Fruit fly (Drosophila melanogaster) whole organism, embryonic: ENCODE measurements around the gene CG10317.

Experiments
- Aef1 ChIP-seq: fragments of 200-800 bp; sonication (Bioruptor generic); IDR thresholded peaks from 3 replicates; pipeline ENCODE4 v1.3.6; 2022; ENCODE audit warnings: missing biosample characterization, missing genetic modification characterization
- Antp ChIP-seq: fragments of 200-800 bp; sonication (Bioruptor generic); optimal IDR thresholded peaks from 3 replicates; lab custom pipeline; 2016; ENCODE audit warnings: missing biosample characterization, missing genetic modification characterization
- CG10147 ChIP-seq: fragments of 200-800 bp; sonication (Bioruptor generic); optimal IDR thresholded peaks from 2 replicates; lab custom pipeline; 2019; ENCODE audit warnings: missing biosample characterization, mild to moderate bottlenecking, missing genetic modification characterization, moderate library complexity
- CG10462 ChIP-seq: fragments of 200-800 bp; sonication (Bioruptor generic); optimal IDR thresholded peaks from 2 replicates; lab custom pipeline; 2016; ENCODE audit warnings: missing biosample characterization, missing genetic modification characterization
- CG11085 ChIP-seq: fragments of 200-800 bp; sonication (Bioruptor generic); IDR thresholded peaks from 2 replicates; pipeline ENCODE4 v1.3.6; 2022; ENCODE audit warnings: missing biosample characterization, missing genetic modification characterization
- CG11247 ChIP-seq: fragments of 200-800 bp; sonication (Bioruptor generic); IDR thresholded peaks from 2 replicates; pipeline ENCODE4 v1.3.6; 2022; ENCODE audit warnings: missing biosample characterization, missing genetic modification characterization
- CG12769 ChIP-seq: fragments of 200-800 bp; sonication (Bioruptor generic); optimal IDR thresholded peaks from 2 replicates; lab custom pipeline; 2019; ENCODE audit warnings: missing biosample characterization, mild to moderate bottlenecking, missing genetic modification characterization, moderate library complexity
- CG14014 ChIP-seq: fragments of 200-800 bp; sonication (Bioruptor generic); IDR thresholded peaks from 2 replicates; pipeline ENCODE4 v1.3.6; 2022; ENCODE audit warnings: missing biosample characterization, missing genetic modification characterization
- CG14667 ChIP-seq: fragments of 200-800 bp; sonication (Bioruptor generic); IDR thresholded peaks from 2 replicates; pipeline ENCODE4 v1.3.6; 2022; ENCODE audit warnings: missing biosample characterization, missing genetic modification characterization
- CG15696 ChIP-seq: fragments of 200-800 bp; sonication (Bioruptor generic); optimal IDR thresholded peaks from 2 replicates; lab custom pipeline; 2019; ENCODE audit warnings: missing biosample characterization, mild to moderate bottlenecking, missing genetic modification characterization, moderate library complexity
- CG17328 ChIP-seq: fragments of 200-800 bp; sonication (Bioruptor generic); IDR thresholded peaks from 2 replicates; pipeline ENCODE4 v1.3.6; 2022; ENCODE audit warnings: missing biosample characterization, missing genetic modification characterization
- CG2678 ChIP-seq: fragments of 200-800 bp; sonication (Bioruptor generic); optimal IDR thresholded peaks from 3 replicates; lab custom pipeline; 2019; ENCODE audit warnings: missing biosample characterization, mild to moderate bottlenecking, missing genetic modification characterization, moderate library complexity
- CG33213 ChIP-seq: fragments of 200-800 bp; sonication (Bioruptor generic); optimal IDR thresholded peaks from 3 replicates; lab custom pipeline; 2016; ENCODE audit warnings: missing biosample characterization, missing genetic modification characterization
- CG34224 ChIP-seq: fragments of 200-800 bp; sonication (Bioruptor generic); IDR thresholded peaks from 3 replicates; pipeline ENCODE4 v1.3.6; 2022; ENCODE audit warnings: missing biosample characterization, missing genetic modification characterization; ENCODE audit not compliant: partially characterized antibody
- CG34376 ChIP-seq: fragments of 200-800 bp; sonication (Bioruptor generic); optimal IDR thresholded peaks from 2 replicates; lab custom pipeline; 2018; ENCODE audit warnings: missing biosample characterization, mild to moderate bottlenecking, missing genetic modification characterization
- CG34422 ChIP-seq: fragments of 200-800 bp; sonication (Bioruptor generic); IDR thresholded peaks from 3 replicates; pipeline ENCODE4 v1.3.6; 2022; ENCODE audit warnings: missing biosample characterization, missing genetic modification characterization
- CG4404 ChIP-seq: fragments of 200-800 bp; sonication (Bioruptor generic); IDR thresholded peaks from 2 replicates; pipeline ENCODE4 v1.3.6; 2022; ENCODE audit warnings: missing biosample characterization, missing genetic modification characterization
- CG6683 ChIP-seq: fragments of 200-800 bp; sonication (Bioruptor generic); optimal IDR thresholded peaks from 2 replicates; lab custom pipeline; 2017; ENCODE audit warnings: missing biosample characterization, mild to moderate bottlenecking, missing genetic modification characterization, missing genetic modification reagents
- CG6765 ChIP-seq: fragments of 200-800 bp; sonication (Bioruptor generic); optimal IDR thresholded peaks from 3 replicates; lab custom pipeline; 2017; ENCODE audit warnings: missing biosample characterization, mild to moderate bottlenecking, missing genetic modification characterization
- CG9437 ChIP-seq: fragments of 200-800 bp; sonication (Bioruptor generic); optimal IDR thresholded peaks from 2 replicates; lab custom pipeline; 2018; ENCODE audit warnings: missing biosample characterization, mild to moderate bottlenecking, missing genetic modification characterization
- CTCF ChIP-seq: fragments of 200-800 bp; sonication (Bioruptor generic); optimal IDR thresholded peaks from 2 replicates; lab custom pipeline; 2017; ENCODE audit warnings: missing biosample characterization, mild to moderate bottlenecking, missing genetic modification characterization, moderate library complexity
- CkIIα-i1 ChIP-seq: fragments of 200-800 bp; sonication (Bioruptor generic); IDR thresholded peaks from 2 replicates; pipeline ENCODE4 v1.3.6; 2022; ENCODE audit warnings: missing biosample characterization, missing genetic modification characterization
- Dad ChIP-seq: fragments of 200-800 bp; sonication (Bioruptor generic); optimal IDR thresholded peaks from 3 replicates; lab custom pipeline; 2016; ENCODE audit warnings: missing biosample characterization, missing genetic modification characterization
- Dip2 ChIP-seq: fragments of 200-800 bp; sonication (Bioruptor generic); IDR thresholded peaks from 2 replicates; pipeline ENCODE4 v1.3.6; 2022; ENCODE audit warnings: missing biosample characterization, missing genetic modification characterization
- ERR ChIP-seq: fragments of 200-800 bp; sonication (Bioruptor generic); optimal IDR thresholded peaks from 2 replicates; lab custom pipeline; 2016; ENCODE audit warnings: missing biosample characterization, missing genetic modification characterization
- Fer1 ChIP-seq: fragments of 200-800 bp; sonication (Bioruptor generic); optimal IDR thresholded peaks from 2 replicates; lab custom pipeline; 2017; ENCODE audit warnings: missing biosample characterization, mild to moderate bottlenecking, missing genetic modification characterization
- H2.0 ChIP-seq: fragments of 200-800 bp; sonication (Bioruptor generic); IDR thresholded peaks from 2 replicates; pipeline ENCODE4 v1.3.6; 2022; ENCODE audit warnings: missing biosample characterization, missing genetic modification characterization
- Myb ChIP-seq: fragments of 200-800 bp; sonication (Bioruptor generic); optimal IDR thresholded peaks from 2 replicates; lab custom pipeline; 2016; ENCODE audit warnings: missing biosample characterization, missing genetic modification characterization
- NC2α ChIP-seq: fragments of 200-800 bp; sonication (Bioruptor generic); optimal IDR thresholded peaks from 2 replicates; lab custom pipeline; 2016; ENCODE audit warnings: missing biosample characterization, missing genetic modification characterization
- Poxn ChIP-seq: fragments of 200-800 bp; sonication (Bioruptor generic); IDR thresholded peaks from 2 replicates; pipeline ENCODE4 v1.3.6; 2022; ENCODE audit warnings: missing biosample characterization, missing genetic modification characterization
- Ptx1 ChIP-seq: fragments of 200-800 bp; sonication (Bioruptor generic); IDR thresholded peaks from 2 replicates; pipeline ENCODE4 v1.3.6; 2022; ENCODE audit warnings: missing biosample characterization, missing genetic modification characterization
- Rx ChIP-seq: fragments of 200-800 bp; sonication (Bioruptor generic); IDR thresholded peaks from 2 replicates; pipeline ENCODE4 v1.3.6; 2022; ENCODE audit warnings: missing biosample characterization, missing genetic modification characterization
- Sox100B ChIP-seq: fragments of 200-800 bp; sonication (Bioruptor generic); optimal IDR thresholded peaks from 3 replicates; lab custom pipeline; 2018; ENCODE audit warnings: missing biosample characterization, mild to moderate bottlenecking, missing genetic modification characterization
- Taf1 ChIP-seq: fragments of 200-800 bp; sonication (Bioruptor generic); IDR thresholded peaks from 2 replicates; pipeline ENCODE4 v1.3.6; 2022; ENCODE audit warnings: missing biosample characterization, missing genetic modification characterization
- Vsx1 ChIP-seq: fragments of 200-800 bp; sonication (Bioruptor generic); optimal IDR thresholded peaks from 2 replicates; lab custom pipeline; 2017; ENCODE audit warnings: missing biosample characterization, mild to moderate bottlenecking, missing genetic modification characterization, missing genetic modification reagents
- ash1 ChIP-seq: fragments of 200-800 bp; sonication (Bioruptor generic); optimal IDR thresholded peaks from 2 replicates; lab custom pipeline; 2018; ENCODE audit warnings: missing biosample characterization, mild to moderate bottlenecking, missing genetic modification characterization
- bcd ChIP-seq: fragments of 200-800 bp; sonication (Bioruptor generic); optimal IDR thresholded peaks from 2 replicates; lab custom pipeline; 2017; ENCODE audit warnings: missing biosample characterization, mild to moderate bottlenecking, missing genetic modification characterization
- btn ChIP-seq: fragments of 200-800 bp; sonication (Bioruptor generic); optimal IDR thresholded peaks from 2 replicates; lab custom pipeline; 2016; ENCODE audit warnings: missing biosample characterization, missing genetic modification characterization
- cas ChIP-seq: fragments of 200-800 bp; sonication (Bioruptor generic); IDR thresholded peaks from 2 replicates; pipeline ENCODE4 v1.3.6; 2022; ENCODE audit warnings: missing biosample characterization, missing genetic modification characterization
- chm ChIP-seq: fragments of 200-800 bp; sonication (Bioruptor generic); IDR thresholded peaks from 2 replicates; pipeline ENCODE4 v1.3.6; 2022; ENCODE audit warnings: missing biosample characterization, missing genetic modification characterization
- dmrt99B ChIP-seq: fragments of 200-800 bp; sonication (Bioruptor generic); optimal IDR thresholded peaks from 2 replicates; lab custom pipeline; 2018; ENCODE audit warnings: missing biosample characterization, mild to moderate bottlenecking, missing genetic modification characterization, moderate library complexity
- eyg ChIP-seq: fragments of 200-800 bp; sonication (Bioruptor generic); optimal IDR thresholded peaks from 3 replicates; lab custom pipeline; 2016; ENCODE audit warnings: missing biosample characterization, missing genetic modification characterization
- fd102C ChIP-seq: fragments of 200-800 bp; sonication (Bioruptor generic); optimal IDR thresholded peaks from 2 replicates; lab custom pipeline; 2018; ENCODE audit warnings: missing biosample characterization, mild to moderate bottlenecking, missing genetic modification characterization, moderate library complexity
- fru ChIP-seq: fragments of >200 bp; optimal IDR thresholded peaks from 2 replicates; lab custom pipeline; 2017
- gem ChIP-seq: fragments of 200-800 bp; sonication (Bioruptor generic); optimal IDR thresholded peaks from 2 replicates; lab custom pipeline; 2019; ENCODE audit warnings: missing biosample characterization, mild to moderate bottlenecking, missing genetic modification characterization, moderate library complexity
- ind ChIP-seq: fragments of 200-800 bp; sonication (Bioruptor generic); optimal IDR thresholded peaks from 3 replicates; lab custom pipeline; 2016; ENCODE audit warnings: missing biosample characterization, missing genetic modification characterization
- insv ChIP-seq, 2 experiments: fragments of 200-800 bp; sonication (Bioruptor generic); optimal IDR thresholded peaks; 3 replicates each; lab custom pipeline; 2016 to 2018; ENCODE audit warnings: missing biosample characterization in 2 of 2, missing genetic modification characterization in 2 of 2
- pan ChIP-seq, 4 experiments: fragments of >200 bp in 3 of 4; fragments of 200-800 bp in 1 of 4; sonication (Bioruptor generic) in 1 of 4; optimal IDR thresholded peaks in 3 of 4; IDR thresholded peaks in 1 of 4; 2 replicates each; pipeline versions ENCODE4 v1.3.6 to Lab custom; 2017 to 2022; ENCODE audit warnings: missing biosample characterization in 2 of 4, missing genetic modification characterization in 2 of 4, mixed read lengths in 1 of 4
- pho ChIP-seq: fragments of 200-800 bp; sonication (Bioruptor generic); optimal IDR thresholded peaks from 2 replicates; lab custom pipeline; 2016; ENCODE audit warnings: missing biosample characterization, missing genetic modification characterization
- sna ChIP-seq: fragments of 200-800 bp; sonication (Bioruptor generic); IDR thresholded peaks from 2 replicates; pipeline ENCODE4 v1.3.6; 2022; ENCODE audit warnings: missing biosample characterization, missing genetic modification characterization; ENCODE audit not compliant: partially characterized antibody
- ttk ChIP-seq: fragments of 200-800 bp; sonication (Bioruptor generic); IDR thresholded peaks from 2 replicates; pipeline ENCODE4 v2.1.2; 2022; ENCODE audit warnings: missing biosample characterization, missing genetic modification characterization
- tx ChIP-seq: fragments of 200-800 bp; sonication (Bioruptor generic); optimal IDR thresholded peaks from 2 replicates; lab custom pipeline; 2016; ENCODE audit warnings: missing biosample characterization, missing genetic modification characterization
- unpg ChIP-seq: fragments of 200-800 bp; sonication (Bioruptor generic); optimal IDR thresholded peaks from 3 replicates; lab custom pipeline; 2018; ENCODE audit warnings: missing biosample characterization, mild to moderate bottlenecking, missing genetic modification characterization, moderate library complexity

CG10317 gene

dm6 chr3R:16359098-16359497 is 11.2 kb downstream of the CG10317 start, which contains the start of gene CG17931 (continued):
- TF ChIP-seq Sox100B, result no peak
- no peak for TF ChIP-seq Ptx1 (GFP tag; lab: Robert Waterston, UW)
- no peak for TF ChIP-seq sna (GFP tag; lab: Robert Waterston, UW)
- no peak for TF ChIP-seq ind (GFP tag; lab: Kevin White, UChicago)
- TF ChIP-seq CG14014 (GFP tag; lab: Robert Waterston, UW), result no peak
- no peak for TF ChIP-seq CG10462 (GFP tag; lab: Kevin White, UChicago)
- TF ChIP-seq CG34224 (GFP tag; lab: Robert Waterston, UW), result no peak
- TF ChIP-seq Dad, result no peak
- TF ChIP-seq Taf1 (GFP tag; lab: Robert Waterston, UW), result no peak
- no peak for TF ChIP-seq CG11085
- no peak for TF ChIP-seq Vsx1 (GFP tag; lab: Kevin White, UChicago)
- peak; percentile 3 for TF ChIP-seq bcd
- no peak for TF ChIP-seq ERR (GFP tag; lab: Kevin White, UChicago)
- no peak for TF ChIP-seq Antp
- TF ChIP-seq tx, result no peak
- TF ChIP-seq CG10147 (GFP tag; lab: Kevin White, UChicago), result no peak
- no peak for TF ChIP-seq pho (GFP tag; lab: Kevin White, UChicago)
- TF ChIP-seq btn (GFP tag; lab: Kevin White, UChicago), result no peak
- TF ChIP-seq CG2678 (tag; lab: Kevin White, UChicago), result no peak
- no peak for TF ChIP-seq insv (GFP tag; optimal IDR thresholded peaks at IDR 0.05; lab: Kevin White, UChicago)
- no peak for TF ChIP-seq CTCF (GFP tag; lab: Kevin White, UChicago)
- TF ChIP-seq NC2α (GFP tag; lab: Kevin White, UChicago), result no peak
- TF ChIP-seq CG9437 (GFP tag; lab: Kevin White, UChicago), result no peak
- no peak for TF ChIP-seq CG15696 (tag; lab: Kevin White, UChicago)
- no peak for TF ChIP-seq CG17328 (GFP tag; lab: Robert Waterston, UW)
- no peak for TF ChIP-seq CG4404 (GFP tag; lab: Robert Waterston, UW)
- TF ChIP-seq Fer1, result no peak
- TF ChIP-seq Dip2, result no peak
- peak; percentile 35 for TF ChIP-seq CG33213
- no peak for TF ChIP-seq ash1 (GFP tag; lab: Kevin White, UChicago)
- TF ChIP-seq H2.0 (GFP tag; lab: Robert Waterston, UW), result no peak
- no peak for TF ChIP-seq Poxn
- TF ChIP-seq CG11247, result no peak
- no peak for TF ChIP-seq gem
- TF ChIP-seq CG6683 (GFP tag; lab: Kevin White, UChicago), result no peak
- no peak for TF ChIP-seq chm (GFP tag; lab: Robert Waterston, UW)
- TF ChIP-seq CkIIα-i1 (GFP tag; lab: Robert Waterston, UW), result no peak
- TF ChIP-seq CG14667, result no peak
- no peak for TF ChIP-seq fru
- no peak for TF ChIP-seq Aef1 (GFP tag; lab: Robert Waterston, UW)
- TF ChIP-seq Rx, result no peak
- no peak for TF ChIP-seq CG34376 (GFP tag; lab: Kevin White, UChicago)
- TF ChIP-seq eyg, result no peak
- no peak for TF ChIP-seq dmrt99B (tag; lab: Kevin White, UChicago)
- TF ChIP-seq CG12769 (tag; lab: Kevin White, UChicago), result peak; percentile 14
- peak; percentile 93 for TF ChIP-seq Myb
- no peak for TF ChIP-seq unpg
- TF ChIP-seq pan (optimal IDR thresholded peaks at IDR 0.05; lab: Kevin White, UChicago), result no peak
- TF ChIP-seq pan (GFP tag; optimal IDR thresholded peaks at IDR 0.05 in 1 of 2, IDR thresholded peaks at IDR 0.05 in 1 of 2), result no peak
- no peak for TF ChIP-seq CG34422 (GFP tag; lab: Robert Waterston, UW)
- TF ChIP-seq fd102C (GFP tag; lab: Kevin White, UChicago), result no peak
- TF ChIP-seq cas (GFP tag; lab: Robert Waterston, UW), result no peak
- no peak for TF ChIP-seq CG6765
- TF ChIP-seq ttk, result no peak
